Worm (Caenorhabditis elegans) whole organism, young adult: ENCODE data around the gene hmp-1.
A peak's percentile ranks its signal among the peaks of the same experiment; 100 is the strongest.

Source experiments
- C06A6.2 ChIP-seq: fragments of 200-800 bp; sonication (Bioruptor generic); conservative IDR thresholded peaks from 2 replicates; pipeline ENCODE4 v1.3.6; 2022; ENCODE audit warnings: missing genetic modification characterization, missing compliant biosample characterization
- D2030.7 ChIP-seq: fragments of 200-800 bp; sonication (Bioruptor generic); IDR thresholded peaks from 2 replicates; pipeline ENCODE4 v1.3.6; 2022; ENCODE audit warnings: missing genetic modification reagents, missing genetic modification characterization, missing compliant biosample characterization
- F22D6.2 ChIP-seq: sonication (generic microtip); optimal IDR thresholded peaks from 2 replicates; lab custom pipeline; 2016; ENCODE audit warnings: mild to moderate bottlenecking, missing genetic modification characterization, missing compliant biosample characterization
- F57A8.1 ChIP-seq: fragments of 200-800 bp; sonication (Bioruptor generic); optimal IDR thresholded peaks from 2 replicates; lab custom pipeline; 2018; ENCODE audit warnings: mild to moderate bottlenecking, missing genetic modification characterization, moderate library complexity, missing compliant biosample characterization
- K11D2.4 ChIP-seq: fragments of 200-800 bp; sonication (Bioruptor generic); IDR thresholded peaks from 2 replicates; pipeline ENCODE4 v1.3.6; 2022; ENCODE audit warnings: missing genetic modification reagents, missing genetic modification characterization, missing compliant biosample characterization
- T26A5.8 ChIP-seq: sonication (generic microtip); optimal IDR thresholded peaks from 2 replicates; lab custom pipeline; 2016; ENCODE audit warnings: missing genetic modification characterization, missing compliant biosample characterization
- atf-7 ChIP-seq: sonication (generic microtip); optimal IDR thresholded peaks from 2 replicates; lab custom pipeline; 2017; ENCODE audit warnings: mild to moderate bottlenecking, missing genetic modification characterization, missing compliant biosample characterization
- attf-6 ChIP-seq: fragments of 200-800 bp; sonication (Bioruptor generic); IDR thresholded peaks from 2 replicates; pipeline ENCODE4 v1.3.6; 2022; ENCODE audit warnings: missing genetic modification reagents, missing genetic modification characterization, missing compliant biosample characterization
- bed-1 ChIP-seq: fragments of 200-800 bp; sonication (Bioruptor generic); IDR thresholded peaks from 2 replicates; pipeline ENCODE4 v1.3.6; 2022; ENCODE audit warnings: missing genetic modification reagents, missing genetic modification characterization, missing compliant biosample characterization
- cebp-1 ChIP-seq, 2 experiments: fragments of 200-800 bp in 1 of 2; sonication (Bioruptor generic) in 1 of 2; sonication (generic microtip) in 1 of 2; IDR thresholded peaks in 1 of 2; optimal IDR thresholded peaks in 1 of 2; 2 replicates each; pipeline versions ENCODE4 v1.3.6 to Lab custom; 2017 to 2022; ENCODE audit warnings: missing compliant biosample characterization in 2 of 2, missing genetic modification characterization in 2 of 2, mild to moderate bottlenecking in 1 of 2, missing genetic modification reagents in 1 of 2, moderate library complexity in 1 of 2
- ceh-91 ChIP-seq: fragments of 200-800 bp; sonication (Bioruptor generic); IDR thresholded peaks from 2 replicates; pipeline ENCODE4 v1.3.6; 2022; ENCODE audit warnings: missing genetic modification reagents, missing genetic modification characterization, missing compliant biosample characterization
- chd-7 ChIP-seq: sonication (generic microtip); optimal IDR thresholded peaks from 2 replicates; lab custom pipeline; 2016; ENCODE audit warnings: mild to moderate bottlenecking, missing genetic modification characterization, moderate library complexity, missing compliant biosample characterization
- die-1 ChIP-seq: sonication (generic microtip); optimal IDR thresholded peaks from 2 replicates; lab custom pipeline; 2016; ENCODE audit warnings: missing genotype, mild to moderate bottlenecking, missing genetic modification characterization, missing compliant biosample characterization
- dox-1 ChIP-seq: fragments of 200-800 bp; sonication (Bioruptor generic); IDR thresholded peaks from 2 replicates; pipeline ENCODE4 v1.3.6; 2022; ENCODE audit warnings: missing genetic modification reagents, missing genetic modification characterization, missing compliant biosample characterization
- efl-1 ChIP-seq: fragments of 150-350 bp; optimal IDR thresholded peaks from 2 replicates; lab custom pipeline; 2014; ENCODE audit warnings: missing biosample characterization, missing genetic modification reagents, missing genetic modification characterization
- fkh-3 ChIP-seq: sonication (generic microtip); optimal IDR thresholded peaks from 2 replicates; lab custom pipeline; 2016; ENCODE audit warnings: mild to moderate bottlenecking, missing genetic modification characterization, missing compliant biosample characterization
- gei-17 ChIP-seq: fragments of 200-800 bp; sonication (Bioruptor generic); optimal IDR thresholded peaks from 2 replicates; lab custom pipeline; 2018; ENCODE audit warnings: mild to moderate bottlenecking, missing genetic modification characterization, missing compliant biosample characterization
- him-1 ChIP-seq: sonication (generic microtip); optimal IDR thresholded peaks from 2 replicates; lab custom pipeline; 2016; ENCODE audit warnings: missing genotype, missing genetic modification reagents, missing genetic modification characterization, missing compliant biosample characterization
- hsf-1 ChIP-seq: fragments of 200-800 bp; sonication (Bioruptor generic); IDR thresholded peaks from 2 replicates; pipeline ENCODE4 v1.3.6; 2022; ENCODE audit warnings: missing genetic modification reagents, missing genetic modification characterization, missing compliant biosample characterization
- let-607 ChIP-seq, 2 experiments: fragments of 200-800 bp in 1 of 2; sonication (Bioruptor generic) in 1 of 2; sonication (generic microtip) in 1 of 2; optimal IDR thresholded peaks; 2 replicates each; lab custom pipeline; 2016 to 2018; ENCODE audit warnings: mild to moderate bottlenecking in 2 of 2, missing compliant biosample characterization in 2 of 2, missing genetic modification characterization in 2 of 2, moderate library complexity in 2 of 2, missing genotype in 1 of 2
- lin-26 ChIP-seq: fragments of 200-800 bp; sonication (Bioruptor generic); IDR thresholded peaks from 2 replicates; pipeline ENCODE4 v1.3.6; 2022; ENCODE audit warnings: missing genetic modification reagents, missing genetic modification characterization, missing compliant biosample characterization
- lin-35 ChIP-seq, 3 experiments: fragments of 150-350 bp in 2 of 3; sonication (generic microtip) in 1 of 3; optimal IDR thresholded peaks; 2 replicates each; lab custom pipeline; 2014 to 2018; ENCODE audit warnings: missing biosample characterization in 3 of 3, missing genetic modification characterization in 3 of 3, missing genetic modification reagents in 3 of 3
- lin-40 ChIP-seq: sonication (generic microtip); optimal IDR thresholded peaks from 2 replicates; lab custom pipeline; 2016; ENCODE audit warnings: missing genetic modification characterization, mild to moderate bottlenecking, missing compliant biosample characterization, missing genotype, missing genetic modification reagents
- lsl-1 ChIP-seq: fragments of 200-800 bp; sonication (Bioruptor generic); optimal IDR thresholded peaks from 2 replicates; lab custom pipeline; 2018; ENCODE audit warnings: mild to moderate bottlenecking, missing genetic modification characterization, moderate library complexity, missing compliant biosample characterization
- nhr-80 ChIP-seq: sonication (generic microtip); optimal IDR thresholded peaks from 2 replicates; lab custom pipeline; 2016; ENCODE audit warnings: missing genetic modification characterization, missing compliant biosample characterization
- rec-8 ChIP-seq, 2 experiments: sonication (generic microtip); optimal IDR thresholded peaks; 2 replicates each; lab custom pipeline; 2016; ENCODE audit warnings: mild to moderate bottlenecking in 2 of 2, missing genetic modification characterization in 2 of 2, missing genetic modification reagents in 2 of 2, missing genotype in 2 of 2, missing biosample characterization in 1 of 2, missing compliant biosample characterization in 1 of 2, moderate library complexity in 1 of 2
- sea-2 ChIP-seq: fragments of 200-800 bp; sonication (Bioruptor generic); IDR thresholded peaks from 2 replicates; pipeline ENCODE4 v1.3.6; 2022; ENCODE audit warnings: missing genetic modification characterization, missing compliant biosample characterization
- snpc-3.4 ChIP-seq: sonication (generic microtip); optimal IDR thresholded peaks from 2 replicates; lab custom pipeline; 2017; ENCODE audit warnings: missing genetic modification characterization, mild to moderate bottlenecking, missing compliant biosample characterization, antibody characterized with exemption, moderate library complexity, missing genotype, missing genetic modification reagents
- somi-1 ChIP-seq: fragments of 200-800 bp; sonication (Bioruptor generic); optimal IDR thresholded peaks from 2 replicates; lab custom pipeline; 2018; ENCODE audit warnings: mild to moderate bottlenecking, missing genetic modification characterization, missing compliant biosample characterization
- sptf-2 ChIP-seq: fragments of 200-800 bp; sonication (Bioruptor generic); optimal IDR thresholded peaks from 2 replicates; lab custom pipeline; 2018; ENCODE audit warnings: mild to moderate bottlenecking, missing genetic modification characterization, missing compliant biosample characterization
- tbp1 ChIP-seq: fragments of 200-800 bp; sonication (Bioruptor generic); optimal IDR thresholded peaks from 2 replicates; lab custom pipeline; 2018; ENCODE audit warnings: mild to moderate bottlenecking, missing genetic modification characterization, missing compliant biosample characterization
- tbx-9 ChIP-seq: sonication (generic microtip); optimal IDR thresholded peaks from 2 replicates; lab custom pipeline; 2016; ENCODE audit warnings: borderline replicate concordance, missing genetic modification characterization, inconsistent platforms, missing compliant biosample characterization
- ztf-22 ChIP-seq: fragments of 200-800 bp; sonication (Bioruptor generic); optimal IDR thresholded peaks from 2 replicates; lab custom pipeline; 2018; ENCODE audit warnings: mild to moderate bottlenecking, missing genetic modification characterization, moderate library complexity, missing compliant biosample characterization
- ztf-26 ChIP-seq: sonication (generic microtip); optimal IDR thresholded peaks from 2 replicates; lab custom pipeline; 2017; ENCODE audit warnings: missing genetic modification characterization, missing compliant biosample characterization

Gene hmp-1

DNA sequence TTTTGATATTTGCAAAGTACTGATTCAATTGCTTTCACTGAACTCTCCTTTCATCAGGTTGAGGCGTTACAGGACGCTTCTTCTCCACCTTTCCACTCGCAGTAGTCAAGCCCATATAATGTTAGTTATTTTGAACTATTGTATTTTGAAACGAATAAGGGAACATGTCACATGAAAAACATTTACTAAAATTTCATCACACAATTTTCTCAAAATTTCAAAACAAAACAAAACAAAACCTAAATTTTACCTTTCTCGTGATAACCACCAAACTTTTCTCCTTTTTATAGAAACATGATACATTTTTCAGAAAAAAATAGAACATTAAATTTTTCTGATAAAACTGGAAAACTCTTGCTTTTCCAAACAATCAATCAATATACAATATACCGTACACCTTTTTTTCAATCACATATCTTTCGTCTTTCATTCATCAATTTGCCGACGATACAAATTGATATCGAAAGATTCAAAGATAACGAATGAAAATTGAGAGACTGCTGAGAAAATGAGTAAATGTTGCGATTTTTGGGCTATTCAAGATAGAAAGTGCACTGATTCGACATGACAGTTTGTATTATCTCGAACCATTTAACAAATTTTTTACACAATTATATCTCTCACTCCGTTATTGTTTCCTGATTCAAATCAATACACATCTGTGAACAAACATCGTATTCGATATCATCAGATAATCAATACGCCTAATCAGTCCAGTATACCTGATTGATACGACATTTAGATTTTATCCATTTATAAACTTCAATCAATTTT lies 44.4 kb upstream of the hmp-1 start:
- no peak for TF ChIP-seq hsf-1 (GFP tag; lab: Robert Waterston, UW)
- TF ChIP-seq F57A8.1 (GFP tag; lab: Kevin White, UChicago), result no peak
- no peak for TF ChIP-seq rec-8 (tag; optimal IDR thresholded peaks at IDR 0.05; lab: Kevin White, UChicago)
- no peak for TF ChIP-seq bed-1 (GFP tag; lab: Robert Waterston, UW)
- no peak for TF ChIP-seq sea-2 (GFP tag; lab: Robert Waterston, UW)
- no peak for TF ChIP-seq gei-17 (GFP tag; lab: Kevin White, UChicago)
- no peak for TF ChIP-seq lsl-1 (GFP tag; lab: Kevin White, UChicago)
- TF ChIP-seq ceh-91 (GFP tag; lab: Robert Waterston, UW), result no peak
- TF ChIP-seq ztf-26, result peak; percentile 12
- no peak for TF ChIP-seq T26A5.8
- no peak for TF ChIP-seq efl-1 (GFP tag; lab: Kevin White, UChicago)
- no peak for TF ChIP-seq attf-6 (GFP tag; lab: Robert Waterston, UW)
- no peak for TF ChIP-seq snpc-3.4 (tag; lab: Kevin White, UChicago)
- TF ChIP-seq him-1 (tag; lab: Kevin White, UChicago), result no peak
- TF ChIP-seq lin-35 (GFP tag; optimal IDR thresholded peaks at IDR 0.05; lab: Kevin White, UChicago), result no peak
- TF ChIP-seq tbx-9, result no peak
- peak; percentile 21 for TF ChIP-seq lin-40 (tag; lab: Kevin White, UChicago)
- no peak for TF ChIP-seq cebp-1 (GFP tag; IDR thresholded peaks at IDR 0.05; lab: Robert Waterston, UW)
- TF ChIP-seq cebp-1 (tag; optimal IDR thresholded peaks at IDR 0.05; lab: Kevin White, UChicago), result peak; percentile 39

DNA sequence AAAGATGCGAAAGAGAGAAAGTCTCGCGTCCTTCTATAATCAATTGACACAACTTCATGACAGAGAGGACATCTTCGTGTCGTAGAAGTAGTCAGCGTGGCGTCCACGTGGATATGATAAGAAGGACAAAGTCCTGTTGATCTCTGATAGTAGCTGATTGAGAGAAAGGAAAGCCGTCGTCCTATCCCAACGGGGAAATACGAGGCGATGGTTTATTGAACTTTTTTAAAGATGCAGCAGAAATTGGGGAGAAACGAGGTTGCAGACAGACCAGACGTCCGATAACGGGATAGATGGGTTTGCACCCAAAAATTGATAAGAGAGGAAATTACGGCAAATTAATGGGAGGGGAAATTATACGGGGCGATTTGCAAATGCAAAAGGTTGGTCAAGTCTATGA lies 43.2 kb upstream of the hmp-1 start:
- TF ChIP-seq dox-1 (GFP tag; lab: Robert Waterston, UW) (no peak), lin-26 (GFP tag; lab: Robert Waterston, UW) (peak; percentile 58; the same call in 1 of the 2 replicates), C06A6.2 (peak; percentile 60; the same call in 1 of the 2 replicates), die-1 (peak; percentile 51), D2030.7 (GFP tag; lab: Robert Waterston, UW) (no peak), somi-1 (peak; percentile 95), nhr-80 (tag; lab: Kevin White, UChicago) (peak; percentile 63), cebp-1 (GFP tag; IDR thresholded peaks at IDR 0.05; lab: Robert Waterston, UW) (no peak), cebp-1 (tag; optimal IDR thresholded peaks at IDR 0.05; lab: Kevin White, UChicago) (peak; percentile 28), atf-7 (tag; lab: Kevin White, UChicago) (peak; percentile 59), fkh-3 (tag; lab: Kevin White, UChicago) (no peak), sptf-2 (GFP tag; lab: Kevin White, UChicago) (no peak), ztf-26 (peak; percentile 91), tbp1 (GFP tag; lab: Kevin White, UChicago) (peak; percentile 15), lin-40 (tag; lab: Kevin White, UChicago) (peak; percentile 76), F22D6.2 (tag; lab: Kevin White, UChicago) (peak; percentile 4), let-607 (tag; optimal IDR thresholded peaks at IDR 0.05; lab: Kevin White, UChicago) (peak in 1 of 2 experiments; percentile 24), ztf-22 (no peak), K11D2.4 (GFP tag; lab: Robert Waterston, UW) (peak; percentile 49; the same call in 1 of the 2 replicates), chd-7 (tag; lab: Kevin White, UChicago) (peak; percentile 37)
